Fruit fly (Drosophila melanogaster) whole organism, embryonic: ENCODE data around the gene Vinc.

Experiments
- CG16815 ChIP-seq: fragments of 200-800 bp; sonication (Bioruptor generic); optimal IDR thresholded peaks from 3 replicates; lab custom pipeline; 2017; ENCODE audit warnings: missing biosample characterization, mild to moderate bottlenecking, missing genetic modification characterization
- CG6175 ChIP-seq: fragments of 200-800 bp; sonication (Bioruptor generic); IDR thresholded peaks from 3 replicates; pipeline ENCODE4 v1.3.6; 2022; ENCODE audit warnings: missing biosample characterization, missing genetic modification characterization
- CG7786 ChIP-seq: fragments of 200-800 bp; sonication (Bioruptor generic); optimal IDR thresholded peaks from 2 replicates; lab custom pipeline; 2016; ENCODE audit warnings: missing biosample characterization, missing genetic modification characterization
- CTCF ChIP-seq: fragments of 200-800 bp; sonication (Bioruptor generic); optimal IDR thresholded peaks from 2 replicates; lab custom pipeline; 2017; ENCODE audit warnings: missing biosample characterization, mild to moderate bottlenecking, missing genetic modification characterization, moderate library complexity
- Usf ChIP-seq: fragments of 200-800 bp; sonication (Bioruptor generic); optimal IDR thresholded peaks from 2 replicates; lab custom pipeline; 2017; ENCODE audit warnings: missing genotype, missing biosample characterization, missing genetic modification characterization
- YL-1 ChIP-seq: fragments of 200-800 bp; sonication (Bioruptor generic); optimal IDR thresholded peaks from 3 replicates; lab custom pipeline; 2017; ENCODE audit warnings: missing biosample characterization, mild to moderate bottlenecking, missing genetic modification characterization
- ewg ChIP-seq: fragments of 200-800 bp; sonication (Bioruptor generic); optimal IDR thresholded peaks from 3 replicates; lab custom pipeline; 2017; ENCODE audit warnings: mild to moderate bottlenecking, missing biosample characterization, missing genetic modification reagents, missing genetic modification characterization
- pfk ChIP-seq: fragments of 200-800 bp; sonication (Bioruptor generic); optimal IDR thresholded peaks from 2 replicates; lab custom pipeline; 2018; ENCODE audit warnings: missing biosample characterization, mild to moderate bottlenecking, missing genetic modification characterization, moderate library complexity

DNA sequence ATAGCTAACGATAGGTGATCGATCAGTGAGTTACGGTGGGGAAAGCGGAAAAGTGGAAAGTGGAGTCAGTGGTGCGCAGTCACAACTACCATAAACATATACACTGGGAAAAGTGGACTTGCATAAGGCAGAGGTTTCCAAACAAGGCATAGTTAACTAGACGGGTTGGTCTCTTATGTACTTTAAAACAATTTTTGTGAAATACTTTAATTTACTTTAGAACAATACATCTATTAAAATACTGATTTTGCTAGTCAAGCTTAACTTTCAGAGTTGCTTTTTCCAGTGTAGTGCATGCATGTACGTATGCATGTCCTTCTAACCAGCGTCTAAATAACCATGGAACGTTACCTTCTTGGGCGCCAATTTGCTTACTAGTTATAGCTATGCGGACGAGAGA lies 2.5 kb downstream of the Vinc start:
- TF ChIP-seq CTCF = no peak
- TF ChIP-seq CG16815 (GFP tag; lab: Kevin White, UChicago) = no peak
- no peak for TF ChIP-seq Usf (GFP tag; lab: Kevin White, UChicago)
- TF ChIP-seq CG7786 (GFP tag; lab: Kevin White, UChicago) = no peak
- no peak for TF ChIP-seq CG6175 (GFP tag; lab: Robert Waterston, UW)
- TF ChIP-seq ewg (GFP tag; lab: Kevin White, UChicago) = peak; percentile 8
- no peak for TF ChIP-seq pfk
- no peak for TF ChIP-seq YL-1 (GFP tag; lab: Kevin White, UChicago)
